Fruit fly (Drosophila melanogaster): ENCODE measurements around the gene Pdp1.

dm6 chr3L:7804406-7805327 is 62.5 kb downstream of the Pdp1 start:
- TF ChIP-seq Jra (GFP tag; optimal IDR thresholded peaks at IDR 0.05), result no peak
- TF ChIP-seq jim (GFP tag; optimal IDR thresholded peaks at IDR 0.05), result no peak
- no peak for TF ChIP-seq rgr (GFP tag; optimal IDR thresholded peaks at IDR 0.05)
- TF ChIP-seq OdsH (GFP tag; optimal IDR thresholded peaks at IDR 0.05), result no peak
- no peak for TF ChIP-seq lola (GFP tag; optimal IDR thresholded peaks at IDR 0.05)
- TF ChIP-seq usp (GFP tag; optimal IDR thresholded peaks at IDR 0.05), result no peak
- no peak for TF ChIP-seq Hr83 (GFP tag; optimal IDR thresholded peaks at IDR 0.05; ENCODE audit: poor library complexity, severe bottlenecking)

Measured in whole organism, wandering third instar larva.